Fruit fly (Drosophila melanogaster): Measurements from ENCODE around the gene dpr6.

The dpr6 gene

dm6 chr3L:10110379-10110778, 135.9 kb downstream of the dpr6 start (continued):
- no peak for TF ChIP-seq CG15479 (GFP tag; optimal IDR thresholded peaks at IDR 0.05)
- TF ChIP-seq CG12071 (GFP tag; optimal IDR thresholded peaks at IDR 0.05), result no peak
- TF ChIP-seq gem (tag; optimal IDR thresholded peaks at IDR 0.05), result peak; percentile 34
- TF ChIP-seq CHES-1-like (GFP tag; optimal IDR thresholded peaks at IDR 0.05), result no peak
- no peak for TF ChIP-seq CG4617 (GFP tag; optimal IDR thresholded peaks at IDR 0.05; ENCODE audit: borderline replicate concordance)
- TF ChIP-seq CG12659 (GFP tag; optimal IDR thresholded peaks at IDR 0.05), result no peak
- no peak for TF ChIP-seq Fer1 (GFP tag; optimal IDR thresholded peaks at IDR 0.05)
- no peak for TF ChIP-seq CG17829 (tag; optimal IDR thresholded peaks at IDR 0.05)
- TF ChIP-seq pb (GFP tag; optimal IDR thresholded peaks at IDR 0.05), result no peak
- no peak for TF ChIP-seq CG10959 (GFP tag; IDR thresholded peaks at IDR 0.05)
- no peak for TF ChIP-seq CG17361 (GFP tag; IDR thresholded peaks at IDR 0.05)
- 0 out of 3 replicates have a peak, but pooled peaks have one; percentile 8 for TF ChIP-seq CG11560 (tag; IDR thresholded peaks at IDR 0.05)
- 0 out of 3 replicates have a peak, but pooled peaks have one; percentile 25 for TF ChIP-seq ase (GFP tag; IDR thresholded peaks at IDR 0.05)
- TF ChIP-seq CG8290 (GFP tag; optimal IDR thresholded peaks at IDR 0.05), result no peak
- TF ChIP-seq CG8290 (tag; optimal IDR thresholded peaks at IDR 0.05), result no peak
- TF ChIP-seq inv (GFP tag; IDR thresholded peaks at IDR 0.05; ENCODE audit: partially characterized antibody), result no peak
- TF ChIP-seq CG2875 (GFP tag; optimal IDR thresholded peaks at IDR 0.05), result no peak
- no peak for TF ChIP-seq TFAM (GFP tag; optimal IDR thresholded peaks at IDR 0.05)
- peak; percentile 42; the same call in 2 of the 3 replicates for TF ChIP-seq dysf (GFP tag; IDR thresholded peaks at IDR 0.05)
- TF ChIP-seq tll (GFP tag; optimal IDR thresholded peaks at IDR 0.05), result no peak
- TF ChIP-seq CG13775 (GFP tag; optimal IDR thresholded peaks at IDR 0.05), result no peak
- TF ChIP-seq CG1529 (GFP tag; optimal IDR thresholded peaks at IDR 0.05), result no peak
- TF ChIP-seq CG15601 (tag; optimal IDR thresholded peaks at IDR 0.05), result no peak
- no peak for TF ChIP-seq Hsf (GFP tag; optimal IDR thresholded peaks at IDR 0.05)
- no peak for TF ChIP-seq B-H2 (GFP tag; optimal IDR thresholded peaks at IDR 0.05)
- TF ChIP-seq Ets97D (GFP tag; optimal IDR thresholded peaks at IDR 0.05), result no peak
- TF ChIP-seq Lhr (GFP tag; optimal IDR thresholded peaks at IDR 0.05), result no peak
- no peak for TF ChIP-seq seq (GFP tag; IDR thresholded peaks at IDR 0.05)
- no peak for TF ChIP-seq slbo (GFP tag; IDR thresholded peaks at IDR 0.05)
- TF ChIP-seq CG14710 (tag; optimal IDR thresholded peaks at IDR 0.05), result no peak
- TF ChIP-seq Hr51 (GFP tag; optimal IDR thresholded peaks at IDR 0.05), result peak in 1 of 2 experiments; percentile 22
- TF ChIP-seq CG15269 (tag; optimal IDR thresholded peaks at IDR 0.05), result peak; percentile 35
- TF ChIP-seq Hmr (GFP tag; optimal IDR thresholded peaks at IDR 0.05), result no peak
- no peak for TF ChIP-seq CG1603 (tag; optimal IDR thresholded peaks at IDR 0.05)
- no peak for TF ChIP-seq HmgD (GFP tag; optimal IDR thresholded peaks at IDR 0.05)
- TF ChIP-seq kah (GFP tag; optimal IDR thresholded peaks at IDR 0.05), result no peak
- no peak for TF ChIP-seq CG15696 (tag; optimal IDR thresholded peaks at IDR 0.05)
- TF ChIP-seq CG7372 (GFP tag; IDR thresholded peaks at IDR 0.05), result no peak
- TF ChIP-seq E2f2 (GFP tag; IDR thresholded peaks at IDR 0.05), result no peak
- TF ChIP-seq CG6272 (GFP tag; IDR thresholded peaks at IDR 0.05), result no peak
- no peak for TF ChIP-seq pum (GFP tag; optimal IDR thresholded peaks at IDR 0.05)
- no peak for TF ChIP-seq CG1602 (GFP tag; optimal IDR thresholded peaks at IDR 0.05)
- TF ChIP-seq psq (GFP tag; optimal IDR thresholded peaks at IDR 0.05), result no peak
